Worm (Caenorhabditis elegans) whole organism, L4 larva: Measurements from ENCODE around the gene aqp-5.

Source experiments
- D1046.2 ChIP-seq: fragments of 200-800 bp; sonication (Bioruptor generic); IDR thresholded peaks from 2 replicates; pipeline ENCODE4 v1.3.6; 2022; ENCODE audit warnings: missing genetic modification characterization, missing compliant biosample characterization
- F10B5.3 ChIP-seq: sonication (generic microtip); optimal IDR thresholded peaks from 2 replicates; lab custom pipeline; 2016; ENCODE audit warnings: mild to moderate bottlenecking, missing genetic modification characterization, missing compliant biosample characterization
- F49E8.2 ChIP-seq: sonication (generic microtip); optimal IDR thresholded peaks from 2 replicates; lab custom pipeline; 2016; ENCODE audit warnings: missing compliant biosample characterization, mild to moderate bottlenecking, missing genetic modification characterization, borderline replicate concordance
- R02D3.7 ChIP-seq: fragments of 150-350 bp; sonication (generic microtip); optimal IDR thresholded peaks from 3 replicates; lab custom pipeline; 2014; ENCODE audit warnings: missing biosample characterization, missing genetic modification characterization
- Y5F2A.4 ChIP-seq: fragments of 200-800 bp; sonication (Bioruptor generic); optimal IDR thresholded peaks from 2 replicates; lab custom pipeline; 2018; ENCODE audit warnings: mild to moderate bottlenecking, missing genetic modification characterization, missing compliant biosample characterization
- Y75B8A.6 ChIP-seq: fragments of 200-800 bp; sonication (Bioruptor generic); IDR thresholded peaks from 2 replicates; pipeline ENCODE4 v1.3.6; 2022; ENCODE audit warnings: missing genetic modification reagents, missing genetic modification characterization, missing compliant biosample characterization
- ZK337.2 ChIP-seq: fragments of 200-800 bp; sonication (Bioruptor generic); IDR thresholded peaks from 2 replicates; pipeline ENCODE4 v1.3.6; 2022; ENCODE audit warnings: missing genetic modification reagents, missing genetic modification characterization, missing compliant biosample characterization
- ZK546.5 ChIP-seq, 2 experiments: sonication (generic microtip); optimal IDR thresholded peaks; 2 replicates each; lab custom pipeline; 2017; ENCODE audit warnings: missing biosample characterization in 2 of 2, missing genetic modification characterization in 2 of 2
- aha-1 ChIP-seq: fragments of 150-350 bp; peaks from one replicate; lab custom pipeline; 2014; ENCODE audit warnings: missing biosample characterization, missing genetic modification characterization
- attf-4 ChIP-seq: sonication (generic microtip); optimal IDR thresholded peaks from 3 replicates; lab custom pipeline; 2017; ENCODE audit warnings: missing biosample characterization, missing genetic modification characterization
- ceh-20 ChIP-seq: fragments of 200-800 bp; sonication (Bioruptor generic); IDR thresholded peaks from 2 replicates; pipeline ENCODE4 v1.3.6; 2022; ENCODE audit warnings: missing genetic modification reagents, missing genetic modification characterization, missing compliant biosample characterization
- ceh-44 ChIP-seq: fragments of 200-800 bp; sonication (Bioruptor generic); IDR thresholded peaks from 2 replicates; pipeline ENCODE4 v1.3.6; 2022; ENCODE audit warnings: missing genetic modification reagents, missing genetic modification characterization, missing compliant biosample characterization
- ceh-62 ChIP-seq: sonication (generic microtip); optimal IDR thresholded peaks from 2 replicates; lab custom pipeline; 2017; ENCODE audit warnings: missing biosample characterization, missing genetic modification characterization
- daf-12 ChIP-seq: fragments of 150-350 bp; optimal IDR thresholded peaks from 2 replicates; lab custom pipeline; 2014; ENCODE audit warnings: missing biosample characterization, missing genetic modification reagents, missing genetic modification characterization
- daf-19 ChIP-seq: fragments of 200-800 bp; sonication (Bioruptor generic); conservative IDR thresholded peaks from 2 replicates; pipeline ENCODE4 v1.3.6; 2022; ENCODE audit warnings: missing genetic modification characterization, missing compliant biosample characterization
- daf-8 ChIP-seq: fragments of 200-800 bp; sonication (Bioruptor generic); IDR thresholded peaks from 2 replicates; pipeline ENCODE4 v1.3.6; 2022; ENCODE audit warnings: missing genetic modification characterization, missing compliant biosample characterization
- dmd-6 ChIP-seq: fragments of 200-800 bp; sonication (Bioruptor generic); IDR thresholded peaks from 2 replicates; pipeline ENCODE4 v1.3.6; 2022; ENCODE audit warnings: missing genetic modification reagents, missing genetic modification characterization, missing compliant biosample characterization
- duxl-1 ChIP-seq: sonication (generic microtip); optimal IDR thresholded peaks from 2 replicates; lab custom pipeline; 2016; ENCODE audit warnings: mild to moderate bottlenecking, missing genetic modification characterization, moderate library complexity, missing compliant biosample characterization; ENCODE audit not compliant: poor library complexity
- dve-1 ChIP-seq: sonication (generic microtip); optimal IDR thresholded peaks from 2 replicates; lab custom pipeline; 2017; ENCODE audit warnings: antibody characterized with exemption, mild to moderate bottlenecking, missing genetic modification characterization, missing compliant biosample characterization; ENCODE audit not compliant: insufficient read depth
- egl-27 ChIP-seq: sonication (generic microtip); optimal IDR thresholded peaks from 3 replicates; lab custom pipeline; 2017; ENCODE audit warnings: missing biosample characterization, missing genetic modification reagents, missing genetic modification characterization
- fos-1 ChIP-seq: fragments of 150-350 bp; optimal IDR thresholded peaks from 2 replicates; lab custom pipeline; 2014; ENCODE audit warnings: missing biosample characterization, missing genetic modification characterization
- gei-8 ChIP-seq: fragments of 200-800 bp; sonication (Bioruptor generic); optimal IDR thresholded peaks from 2 replicates; lab custom pipeline; 2018; ENCODE audit warnings: mild to moderate bottlenecking, missing genetic modification characterization, missing compliant biosample characterization
- hlh-11 ChIP-seq: fragments of 200-800 bp; sonication (Bioruptor generic); optimal IDR thresholded peaks from 2 replicates; lab custom pipeline; 2018; ENCODE audit warnings: mild to moderate bottlenecking, missing genetic modification characterization, missing compliant biosample characterization
- hlh-30 ChIP-seq: sonication (generic microtip); optimal IDR thresholded peaks from 2 replicates; lab custom pipeline; 2017; ENCODE audit warnings: antibody characterized with exemption, mild to moderate bottlenecking, missing genetic modification characterization, missing compliant biosample characterization; ENCODE audit not compliant: insufficient read depth
- lin-1 ChIP-seq: fragments of 200-800 bp; sonication (Bioruptor generic); IDR thresholded peaks from 2 replicates; pipeline ENCODE4 v1.3.6; 2022; ENCODE audit warnings: missing genetic modification reagents, missing genetic modification characterization, missing compliant biosample characterization
- lin-13 ChIP-seq: fragments of 150-350 bp; optimal IDR thresholded peaks from 2 replicates; lab custom pipeline; 2014; ENCODE audit warnings: missing biosample characterization, missing genetic modification reagents, missing genetic modification characterization
- lin-15B ChIP-seq: fragments of 150-350 bp; sonication (generic microtip); optimal IDR thresholded peaks from 3 replicates; lab custom pipeline; 2014; ENCODE audit warnings: missing biosample characterization, missing genetic modification characterization
- lin-38 ChIP-seq: fragments of 200-800 bp; sonication (Bioruptor generic); IDR thresholded peaks from 2 replicates; pipeline ENCODE4 v1.3.6; 2022; ENCODE audit warnings: missing genetic modification reagents, missing genetic modification characterization, missing compliant biosample characterization
- lin-39 ChIP-seq: fragments of 150-350 bp; optimal IDR thresholded peaks from 2 replicates; lab custom pipeline; 2014; ENCODE audit warnings: missing biosample characterization, missing genetic modification reagents, missing genetic modification characterization
- lir-3 ChIP-seq: sonication (generic microtip); optimal IDR thresholded peaks from 2 replicates; lab custom pipeline; 2016; ENCODE audit warnings: mild to moderate bottlenecking, missing genetic modification characterization, missing compliant biosample characterization
- madf-9 ChIP-seq: fragments of 200-800 bp; sonication (Bioruptor generic); conservative IDR thresholded peaks from 2 replicates; pipeline ENCODE4 v1.3.6; 2022; ENCODE audit warnings: missing genetic modification reagents, missing genetic modification characterization, missing compliant biosample characterization
- mep-1 ChIP-seq: fragments of 150-350 bp; sonication (generic microtip); optimal IDR thresholded peaks from 3 replicates; lab custom pipeline; 2014; ENCODE audit warnings: missing biosample characterization, missing genetic modification characterization
- mxl-2 ChIP-seq: fragments of 200-800 bp; sonication (Bioruptor generic); conservative IDR thresholded peaks from 2 replicates; pipeline ENCODE4 v1.3.6; 2022; ENCODE audit warnings: missing genetic modification reagents, missing genetic modification characterization, missing compliant biosample characterization
- mxl-3 ChIP-seq: fragments of 200-800 bp; sonication (Bioruptor generic); optimal IDR thresholded peaks from 2 replicates; lab custom pipeline; 2018; ENCODE audit warnings: mild to moderate bottlenecking, missing genetic modification characterization, missing compliant biosample characterization
- nhr-111 ChIP-seq: fragments of 200-800 bp; sonication (Bioruptor generic); optimal IDR thresholded peaks from 2 replicates; lab custom pipeline; 2018; ENCODE audit warnings: mild to moderate bottlenecking, missing genetic modification characterization, missing compliant biosample characterization
- nhr-48 ChIP-seq: sonication (generic microtip); optimal IDR thresholded peaks from 2 replicates; lab custom pipeline; 2016; ENCODE audit warnings: mild to moderate bottlenecking, missing genetic modification characterization, missing compliant biosample characterization
- nhr-76 ChIP-seq: fragments of 150-350 bp; optimal IDR thresholded peaks from 2 replicates; lab custom pipeline; 2014; ENCODE audit warnings: missing biosample characterization, missing genetic modification characterization
- php-3 ChIP-seq: fragments of 200-800 bp; sonication (Bioruptor generic); IDR thresholded peaks from 2 replicates; pipeline ENCODE4 v1.3.6; 2022; ENCODE audit warnings: missing genetic modification reagents, missing genetic modification characterization, missing compliant biosample characterization
- pqm-1 ChIP-seq: sonication (generic microtip); optimal IDR thresholded peaks from 2 replicates; lab custom pipeline; 2017; ENCODE audit warnings: missing biosample characterization, missing genetic modification characterization
- skn-1 ChIP-seq: fragments of 150-350 bp; optimal IDR thresholded peaks from 2 replicates; lab custom pipeline; 2014; ENCODE audit warnings: missing biosample characterization, missing genetic modification characterization
- zag-1 ChIP-seq: fragments of 150-350 bp; optimal IDR thresholded peaks from 2 replicates; lab custom pipeline; 2014; ENCODE audit warnings: missing biosample characterization, missing genetic modification characterization
- zfp-2 ChIP-seq: sonication (generic microtip); optimal IDR thresholded peaks from 2 replicates; lab custom pipeline; 2016; ENCODE audit warnings: mild to moderate bottlenecking, missing genetic modification characterization, missing compliant biosample characterization
- zip-11 ChIP-seq: fragments of 200-800 bp; sonication (Bioruptor generic); IDR thresholded peaks from 2 replicates; pipeline ENCODE4 v1.3.6; 2022; ENCODE audit warnings: missing genetic modification characterization, missing compliant biosample characterization

The aqp-5 gene

ce11 chrV:10485389-10485788 lies 6.2 kb upstream of the aqp-5 start (continued):
- TF ChIP-seq F10B5.3 (tag; lab: Kevin White, UChicago) (no peak), ZK546.5 (tag; optimal IDR thresholded peaks at IDR 0.05; lab: Kevin White, UChicago) (no peak), pqm-1 (tag; lab: Kevin White, UChicago) (peak; percentile 53), mep-1 (tag; lab: Kevin White, UChicago) (no peak), daf-19 (no peak), daf-8 (no peak), gei-8 (no peak), fos-1 (no peak), zag-1 (tag; lab: Kevin White, UChicago) (no peak), nhr-76 (tag; lab: Kevin White, UChicago) (no peak), dve-1 (tag; lab: Kevin White, UChicago) (peak; percentile 42), madf-9 (GFP tag; lab: Robert Waterston, UW) (no peak), ceh-44 (GFP tag; lab: Robert Waterston, UW) (no peak), php-3 (peak; percentile 75), mxl-3 (no peak), mxl-2 (no peak), lin-13 (GFP tag; lab: Kevin White, UChicago) (no peak), Y5F2A.4 (GFP tag; lab: Kevin White, UChicago) (no peak), lin-38 (GFP tag; lab: Robert Waterston, UW) (no peak), lin-39 (tag; lab: Kevin White, UChicago) (no peak), skn-1 (tag; lab: Kevin White, UChicago) (no peak), D1046.2 (no peak), lin-15B (no peak), daf-12 (tag; lab: Kevin White, UChicago) (no peak), duxl-1 (tag; lab: Kevin White, UChicago) (no peak), zip-11 (no peak), attf-4 (tag; lab: Kevin White, UChicago) (no peak), dmd-6 (peak; percentile 31; the same call in 1 of the 2 replicates), hlh-11 (tag; lab: Kevin White, UChicago) (peak; percentile 70), ceh-62 (no peak), R02D3.7 (tag; lab: Kevin White, UChicago) (no peak), zfp-2 (tag; lab: Kevin White, UChicago) (no peak), aha-1 (peak; percentile 94), lir-3 (tag; lab: Kevin White, UChicago) (no peak), ZK337.2 (GFP tag; lab: Robert Waterston, UW) (no peak), nhr-48 (peak; percentile 55), hlh-30 (tag; lab: Kevin White, UChicago) (no peak), egl-27 (tag; lab: Kevin White, UChicago) (no peak), ceh-20 (GFP tag; lab: Robert Waterston, UW) (no peak), F49E8.2 (tag; lab: Kevin White, UChicago) (no peak)
- TF ChIP-seq, all 104 proteins: peak for 10

DNA sequence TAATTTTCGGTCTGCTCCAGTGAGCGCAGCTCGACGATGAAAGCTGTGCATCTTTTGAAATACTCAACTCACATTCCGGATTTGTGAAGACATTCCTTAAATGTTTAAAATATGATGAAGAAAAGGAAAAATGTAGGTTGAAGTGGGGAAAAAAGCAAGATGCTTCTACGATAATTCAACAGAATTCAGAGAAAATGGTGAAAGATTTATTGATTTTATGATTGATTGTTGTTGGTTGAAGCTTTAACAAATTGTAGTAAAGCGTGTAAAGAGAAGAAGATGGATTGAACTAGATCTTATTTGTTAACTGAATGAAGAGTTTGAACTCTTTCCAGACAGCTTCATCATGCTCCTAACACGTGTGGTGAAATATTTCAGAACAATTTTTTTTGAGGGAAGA lies 1.5 kb upstream of the aqp-5 start, which contains the start of gene ncx-5:
ncx-5 (minus strand) TSS at position 101 of the 400 bp plus-strand sequence.
- TF ChIP-seq nhr-48 (no peak), nhr-111 (no peak), lin-1 (GFP tag; lab: Robert Waterston, UW) (no peak), madf-9 (GFP tag; lab: Robert Waterston, UW) (no peak), hlh-11 (tag; lab: Kevin White, UChicago) (no peak), aha-1 (no peak), Y75B8A.6 (GFP tag; lab: Robert Waterston, UW) (no peak)
